Worm (Caenorhabditis elegans): ENCODE measurements around the gene ugt-59.

DNA sequence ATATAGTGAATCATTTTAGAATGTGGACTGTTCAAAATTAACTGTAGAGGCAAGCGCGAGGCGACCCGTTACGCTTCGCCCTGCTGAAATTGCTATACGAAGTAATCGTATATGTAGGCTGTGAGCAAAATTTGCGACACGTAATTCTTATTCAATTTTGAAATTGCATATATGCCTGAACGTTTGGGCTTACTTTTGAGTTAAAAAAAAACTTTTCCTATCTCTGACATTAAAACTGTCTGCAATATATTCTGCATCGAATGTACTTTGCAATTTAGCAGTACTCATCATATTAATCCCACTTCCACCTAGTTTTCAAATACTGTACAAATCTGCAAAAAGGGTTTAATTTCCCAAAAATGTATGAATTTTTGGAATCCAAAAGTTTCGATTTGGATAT lies 13.5 kb upstream of the ugt-59 start:
- TF ChIP-seq swsn-7 (tag; optimal IDR thresholded peaks at IDR 0.05): no peak
- no peak for TF ChIP-seq grh-1 (GFP tag; IDR thresholded peaks at IDR 0.05)
- no peak for TF ChIP-seq aha-1 (tag; optimal IDR thresholded peaks at IDR 0.05)
- TF ChIP-seq ama-1 (optimal IDR thresholded peaks at IDR 0.05): no peak
- TF ChIP-seq nhr-76 (tag; optimal IDR thresholded peaks at IDR 0.05): no peak
- no peak for TF ChIP-seq nhr-47 (tag; optimal IDR thresholded peaks at IDR 0.05)
- no peak for TF ChIP-seq nhr-20 (tag; optimal IDR thresholded peaks at IDR 0.05)
- TF ChIP-seq sox-4 (tag; optimal IDR thresholded peaks at IDR 0.05): no peak
- TF ChIP-seq hpl-2 (GFP tag; optimal IDR thresholded peaks at IDR 0.05): no peak
- no peak for TF ChIP-seq ceh-90 (tag; optimal IDR thresholded peaks at IDR 0.05)
- no peak for TF ChIP-seq irx-1 (tag; optimal IDR thresholded peaks at IDR 0.05)
- no peak for TF ChIP-seq mdl-1 (tag; optimal IDR thresholded peaks at IDR 0.05)
- no peak for TF ChIP-seq mab-9 (GFP tag; IDR thresholded peaks at IDR 0.05)
